Fruit fly (Drosophila melanogaster): ENCODE results near the gene CG31551.

DNA sequence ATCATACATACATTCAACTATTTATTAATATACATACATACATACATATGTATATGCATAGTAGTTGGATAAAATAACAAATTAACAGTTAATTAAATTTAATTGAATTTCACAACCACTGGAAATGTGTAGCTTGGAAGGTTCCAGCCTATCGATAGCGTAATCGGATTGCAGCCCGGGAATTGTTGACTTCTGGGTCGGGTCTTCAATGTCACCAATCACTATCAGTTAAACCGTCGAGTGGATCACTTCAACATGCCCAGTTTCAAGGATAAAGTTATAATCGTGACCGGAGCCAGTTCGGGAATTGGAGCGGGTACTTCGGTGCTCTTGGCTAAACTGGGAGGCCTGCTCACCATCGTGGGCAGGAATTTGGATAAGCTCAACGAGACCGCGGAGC lies 5.8 kb downstream of the CG31551 start, which contains the start of gene CG12171:
- TF ChIP-seq CTCF (optimal IDR thresholded peaks at IDR 0.05) (no peak), CG8478 (optimal IDR thresholded peaks at IDR 0.05) (no peak)

All from S2 (cell line).